Fruit fly (Drosophila melanogaster) whole organism, embryonic: Measurements from ENCODE around the gene CG12643.

Experiments
- Adf1 ChIP-seq: fragments of 200-800 bp; sonication (Bioruptor generic); IDR thresholded peaks from 2 replicates; pipeline ENCODE4 v1.3.6; 2022; ENCODE audit warnings: missing biosample characterization, missing genetic modification characterization
- Antp ChIP-seq: fragments of 200-800 bp; sonication (Bioruptor generic); optimal IDR thresholded peaks from 3 replicates; lab custom pipeline; 2016; ENCODE audit warnings: missing biosample characterization, missing genetic modification characterization
- BtbVII ChIP-seq: fragments of 200-800 bp; sonication (Bioruptor generic); optimal IDR thresholded peaks from 3 replicates; lab custom pipeline; 2017; ENCODE audit warnings: missing biosample characterization, mild to moderate bottlenecking, missing genetic modification characterization
- CG14667 ChIP-seq: fragments of 200-800 bp; sonication (Bioruptor generic); IDR thresholded peaks from 2 replicates; pipeline ENCODE4 v1.3.6; 2022; ENCODE audit warnings: missing biosample characterization, missing genetic modification characterization
- CG1647 ChIP-seq: fragments of 200-800 bp; sonication (Bioruptor generic); optimal IDR thresholded peaks from 3 replicates; lab custom pipeline; 2016; ENCODE audit warnings: missing biosample characterization, missing genetic modification characterization
- CG17912 ChIP-seq: fragments of 200-800 bp; sonication (Bioruptor generic); optimal IDR thresholded peaks from 2 replicates; lab custom pipeline; 2018; ENCODE audit warnings: missing biosample characterization, mild to moderate bottlenecking, missing genetic modification characterization
- CG1832 ChIP-seq: fragments of 200-800 bp; sonication (Bioruptor generic); optimal IDR thresholded peaks from 2 replicates; lab custom pipeline; 2017; ENCODE audit warnings: missing biosample characterization, mild to moderate bottlenecking, missing genetic modification characterization, inconsistent platforms
- CG2129 ChIP-seq: fragments of 200-800 bp; sonication (Bioruptor generic); IDR thresholded peaks from 2 replicates; pipeline ENCODE4 v1.3.6; 2022; ENCODE audit warnings: missing biosample characterization, missing genetic modification characterization; ENCODE audit not compliant: partially characterized antibody
- CG2712 ChIP-seq: fragments of 200-800 bp; optimal IDR thresholded peaks from 3 replicates; lab custom pipeline; 2019; ENCODE audit warnings: missing biosample characterization, mild to moderate bottlenecking, missing genetic modification characterization, moderate library complexity
- CG30020 ChIP-seq: fragments of 200-800 bp; optimal IDR thresholded peaks from 2 replicates; lab custom pipeline; 2019; ENCODE audit warnings: missing biosample characterization, mild to moderate bottlenecking, missing genetic modification characterization, moderate library complexity
- CG33557 ChIP-seq: fragments of 200-800 bp; sonication (Bioruptor generic); optimal IDR thresholded peaks from 2 replicates; lab custom pipeline; 2019; ENCODE audit warnings: missing biosample characterization, mild to moderate bottlenecking, missing genetic modification characterization, moderate library complexity
- CG3407 ChIP-seq: fragments of 200-800 bp; sonication (Bioruptor generic); optimal IDR thresholded peaks from 2 replicates; lab custom pipeline; 2018; ENCODE audit warnings: missing biosample characterization, mild to moderate bottlenecking, missing genetic modification characterization
- CG4282 ChIP-seq: fragments of 200-800 bp; sonication (Bioruptor generic); optimal IDR thresholded peaks from 2 replicates; lab custom pipeline; 2016; ENCODE audit warnings: missing biosample characterization, missing genetic modification characterization
- CG4854 ChIP-seq: fragments of 200-800 bp; sonication (Bioruptor generic); optimal IDR thresholded peaks from 2 replicates; lab custom pipeline; 2016; ENCODE audit warnings: missing biosample characterization, missing genetic modification characterization, inconsistent platforms
- CG5180 ChIP-seq: fragments of 200-800 bp; sonication (Bioruptor generic); optimal IDR thresholded peaks from 3 replicates; lab custom pipeline; 2017; ENCODE audit warnings: missing biosample characterization, missing genetic modification characterization, mild to moderate bottlenecking, moderate library complexity, missing genetic modification reagents
- CG5245 ChIP-seq: fragments of 200-800 bp; sonication (Bioruptor generic); optimal IDR thresholded peaks from 3 replicates; lab custom pipeline; 2016; ENCODE audit warnings: missing biosample characterization, missing genetic modification characterization
- CG6813 ChIP-seq: fragments of 200-800 bp; sonication (Bioruptor generic); optimal IDR thresholded peaks from 2 replicates; lab custom pipeline; 2017; ENCODE audit warnings: missing biosample characterization, missing genetic modification characterization, mild to moderate bottlenecking, moderate library complexity, missing genetic modification reagents
- CG7786 ChIP-seq: fragments of 200-800 bp; sonication (Bioruptor generic); optimal IDR thresholded peaks from 2 replicates; lab custom pipeline; 2016; ENCODE audit warnings: missing biosample characterization, missing genetic modification characterization
- CG8290 ChIP-seq, 3 experiments: fragments of 200-800 bp; sonication (Bioruptor generic); optimal IDR thresholded peaks; 2 replicates each; lab custom pipeline; 2016 to 2019; ENCODE audit warnings: missing biosample characterization in 3 of 3, missing genetic modification characterization in 3 of 3, mild to moderate bottlenecking in 2 of 3, moderate library complexity in 1 of 3
- CG8924 ChIP-seq: fragments of 200-800 bp; optimal IDR thresholded peaks from 3 replicates; lab custom pipeline; 2019; ENCODE audit warnings: missing biosample characterization, mild to moderate bottlenecking, missing genetic modification characterization, moderate library complexity
- CG9437 ChIP-seq: fragments of 200-800 bp; sonication (Bioruptor generic); optimal IDR thresholded peaks from 2 replicates; lab custom pipeline; 2018; ENCODE audit warnings: missing biosample characterization, mild to moderate bottlenecking, missing genetic modification characterization
- CG9727 ChIP-seq: fragments of 200-800 bp; sonication (Bioruptor generic); optimal IDR thresholded peaks from 3 replicates; lab custom pipeline; 2017; ENCODE audit warnings: missing biosample characterization, mild to moderate bottlenecking, missing genetic modification characterization
- Dref ChIP-seq: fragments of 200-800 bp; sonication (Bioruptor generic); IDR thresholded peaks from 2 replicates; pipeline ENCODE4 v1.3.6; 2022; ENCODE audit warnings: missing biosample characterization, missing genetic modification characterization
- HHEX ChIP-seq: fragments of 200-800 bp; sonication (Bioruptor generic); optimal IDR thresholded peaks from 3 replicates; lab custom pipeline; 2017; ENCODE audit warnings: missing biosample characterization, mild to moderate bottlenecking, missing genetic modification characterization, missing genetic modification reagents
- HLH3B ChIP-seq: fragments of 200-800 bp; sonication (Bioruptor generic); IDR thresholded peaks from 2 replicates; pipeline ENCODE4 v1.3.6; 2022; ENCODE audit warnings: missing biosample characterization, missing genetic modification characterization
- HLHmδ ChIP-seq: fragments of 200-800 bp; sonication (Bioruptor generic); optimal IDR thresholded peaks from 2 replicates; lab custom pipeline; 2018; ENCODE audit warnings: missing biosample characterization, mild to moderate bottlenecking, missing genetic modification characterization, moderate library complexity
- Hr78 ChIP-seq, 2 experiments: fragments of 200-800 bp in 1 of 2; fragments of >200 bp in 1 of 2; sonication (Bioruptor generic) in 1 of 2; optimal IDR thresholded peaks; 2 replicates each; lab custom pipeline; 2017 to 2019; ENCODE audit warnings: missing biosample characterization in 2 of 2, missing genetic modification characterization in 2 of 2, mild to moderate bottlenecking in 1 of 2, moderate library complexity in 1 of 2
- Lim3 ChIP-seq: fragments of 200-800 bp; sonication (Bioruptor generic); IDR thresholded peaks from 2 replicates; pipeline ENCODE4 v1.3.6; 2022; ENCODE audit warnings: missing biosample characterization, missing genetic modification characterization
- Med ChIP-seq: fragments of 200-800 bp; sonication (Bioruptor generic); peaks from one replicate; lab custom pipeline; 2016; ENCODE audit warnings: missing biosample characterization, missing genetic modification characterization, mild to moderate bottlenecking, inconsistent platforms, moderate library complexity
- Opbp ChIP-seq: fragments of 200-800 bp; sonication (Bioruptor generic); IDR thresholded peaks from 3 replicates; pipeline ENCODE4 v1.3.6; 2022; ENCODE audit warnings: missing biosample characterization, missing genetic modification characterization; ENCODE audit not compliant: partially characterized antibody
- PHDP ChIP-seq: fragments of 200-800 bp; sonication (Bioruptor generic); optimal IDR thresholded peaks from 3 replicates; lab custom pipeline; 2018; ENCODE audit warnings: missing biosample characterization, mild to moderate bottlenecking, missing genetic modification characterization, moderate library complexity
- Sin3A ChIP-seq: fragments of >200 bp; optimal IDR thresholded peaks from 2 replicates; lab custom pipeline; 2018
- Sox100B ChIP-seq: fragments of 200-800 bp; sonication (Bioruptor generic); optimal IDR thresholded peaks from 3 replicates; lab custom pipeline; 2018; ENCODE audit warnings: missing biosample characterization, mild to moderate bottlenecking, missing genetic modification characterization
- Sox102F ChIP-seq: fragments of 200-800 bp; sonication (Bioruptor generic); optimal IDR thresholded peaks from 2 replicates; lab custom pipeline; 2018; ENCODE audit warnings: missing biosample characterization, mild to moderate bottlenecking, missing genetic modification characterization, moderate library complexity
- Spps ChIP-seq: fragments of 200-800 bp; sonication (Bioruptor generic); optimal IDR thresholded peaks from 2 replicates; lab custom pipeline; 2018; ENCODE audit warnings: missing biosample characterization, mild to moderate bottlenecking, missing genetic modification characterization
- Sry-δ ChIP-seq: fragments of 200-800 bp; sonication (Bioruptor generic); optimal IDR thresholded peaks from 2 replicates; lab custom pipeline; 2016; ENCODE audit warnings: missing biosample characterization, missing genetic modification characterization
- bsh ChIP-seq, 2 experiments: fragments of 200-800 bp; sonication (Bioruptor generic); optimal IDR thresholded peaks; 2 replicates each; lab custom pipeline; 2017 to 2018; ENCODE audit warnings: mild to moderate bottlenecking in 2 of 2, missing biosample characterization in 2 of 2, missing genetic modification characterization in 2 of 2, moderate library complexity in 1 of 2
- caup ChIP-seq: fragments of 200-800 bp; sonication (Bioruptor generic); optimal IDR thresholded peaks from 3 replicates; lab custom pipeline; 2017; ENCODE audit warnings: missing biosample characterization, mild to moderate bottlenecking, missing genetic modification characterization, moderate library complexity; ENCODE audit not compliant: severe bottlenecking
- cg ChIP-seq: fragments of 200-800 bp; sonication (Bioruptor generic); optimal IDR thresholded peaks from 3 replicates; lab custom pipeline; 2019; ENCODE audit warnings: missing biosample characterization, mild to moderate bottlenecking, missing genetic modification characterization, moderate library complexity
- ci ChIP-seq: fragments of 200-800 bp; sonication (Bioruptor generic); IDR thresholded peaks from 3 replicates; pipeline ENCODE4 v1.3.6; 2022; ENCODE audit warnings: missing biosample characterization, missing genetic modification characterization
- cwo ChIP-seq: fragments of 200-800 bp; sonication (Bioruptor generic); optimal IDR thresholded peaks from 3 replicates; lab custom pipeline; 2017; ENCODE audit warnings: missing biosample characterization, missing genetic modification characterization, mild to moderate bottlenecking, moderate library complexity, missing genetic modification reagents
- danr ChIP-seq: fragments of 200-800 bp; sonication (Bioruptor generic); IDR thresholded peaks from 2 replicates; pipeline ENCODE4 v1.3.6; 2022; ENCODE audit warnings: missing biosample characterization, missing genetic modification characterization
- dmrt99B ChIP-seq: fragments of 200-800 bp; sonication (Bioruptor generic); optimal IDR thresholded peaks from 2 replicates; lab custom pipeline; 2018; ENCODE audit warnings: missing biosample characterization, mild to moderate bottlenecking, missing genetic modification characterization, moderate library complexity
- esg ChIP-seq: fragments of 200-800 bp; sonication (Bioruptor generic); conservative IDR thresholded peaks from 2 replicates; pipeline ENCODE4 v1.3.6; 2022; ENCODE audit warnings: missing biosample characterization, missing genetic modification characterization
- fu2 ChIP-seq: fragments of 200-800 bp; sonication (Bioruptor generic); optimal IDR thresholded peaks from 2 replicates; lab custom pipeline; 2016; ENCODE audit warnings: missing biosample characterization, missing genetic modification characterization
- insv ChIP-seq, 2 experiments: fragments of 200-800 bp; sonication (Bioruptor generic); optimal IDR thresholded peaks; 3 replicates each; lab custom pipeline; 2016 to 2018; ENCODE audit warnings: missing biosample characterization in 2 of 2, missing genetic modification characterization in 2 of 2
- lab ChIP-seq: fragments of 200-800 bp; sonication (Bioruptor generic); optimal IDR thresholded peaks from 3 replicates; lab custom pipeline; 2017; ENCODE audit warnings: missing biosample characterization, missing genetic modification characterization, mild to moderate bottlenecking, moderate library complexity, missing genetic modification reagents
- lov ChIP-seq, 2 experiments: fragments of 200-800 bp in 1 of 2; fragments of >200 bp in 1 of 2; sonication (Bioruptor generic) in 1 of 2; IDR thresholded peaks in 1 of 2; optimal IDR thresholded peaks in 1 of 2; 2 replicates in 1 of 2; 3 replicates in 1 of 2; pipeline versions ENCODE4 v1.3.6 to Lab custom; 2017 to 2022; ENCODE audit warnings: missing biosample characterization in 1 of 2, missing genetic modification characterization in 1 of 2
- mirr ChIP-seq: fragments of 200-800 bp; sonication (Bioruptor generic); optimal IDR thresholded peaks from 3 replicates; lab custom pipeline; 2018; ENCODE audit warnings: missing biosample characterization, mild to moderate bottlenecking, missing genetic modification characterization
- slbo ChIP-seq: fragments of 200-800 bp; sonication (Bioruptor generic); IDR thresholded peaks from 2 replicates; pipeline ENCODE4 v1.3.6; 2022; ENCODE audit warnings: missing biosample characterization, missing genetic modification characterization

Gene CG12643

dm6 chrX:10250659-10251058 lies 14.4 kb downstream of the CG12643 start:
- TF ChIP-seq CG9727 (GFP tag; lab: Kevin White, UChicago) (peak; percentile 18), lab (GFP tag; lab: Kevin White, UChicago) (peak; percentile 59), CG14667 (GFP tag; lab: Robert Waterston, UW) (no peak), CG5180 (GFP tag; lab: Kevin White, UChicago) (no peak), BtbVII (GFP tag; lab: Kevin White, UChicago) (peak; percentile 8), CG17912 (GFP tag; lab: Kevin White, UChicago) (no peak), Sox100B (GFP tag; lab: Kevin White, UChicago) (no peak), dmrt99B (tag; lab: Kevin White, UChicago) (no peak), CG5245 (GFP tag; lab: Kevin White, UChicago) (no peak), Adf1 (no peak), Hr78 (GFP tag; optimal IDR thresholded peaks at IDR 0.05; lab: Kevin White, UChicago) (no peak), Spps (no peak), CG4854 (GFP tag; lab: Kevin White, UChicago) (no peak), ci (GFP tag; lab: Robert Waterston, UW) (no peak), Sox102F (GFP tag; lab: Kevin White, UChicago) (peak; percentile 1), HLHmδ (GFP tag; lab: Kevin White, UChicago) (no peak), CG9437 (GFP tag; lab: Kevin White, UChicago) (no peak), Sry-δ (GFP tag; lab: Kevin White, UChicago) (no peak), mirr (no peak), HLH3B (GFP tag; lab: Robert Waterston, UW) (no peak), HHEX (peak; percentile 2), Med (GFP tag; lab: Kevin White, UChicago) (peak; percentile 61), CG4282 (GFP tag; lab: Kevin White, UChicago) (no peak), insv (GFP tag; optimal IDR thresholded peaks at IDR 0.05; lab: Kevin White, UChicago) (no peak), CG8290 (GFP tag; optimal IDR thresholded peaks at IDR 0.05; lab: Kevin White, UChicago) (no peak), CG8290 (tag; optimal IDR thresholded peaks at IDR 0.05; lab: Kevin White, UChicago) (no peak), PHDP (tag; lab: Kevin White, UChicago) (peak; percentile 2), fu2 (GFP tag; lab: Kevin White, UChicago) (no peak), cwo (peak; percentile 52), CG33557 (GFP tag; lab: Kevin White, UChicago) (no peak), slbo (GFP tag; lab: Robert Waterston, UW) (peak; percentile 59), esg (GFP tag; lab: Robert Waterston, UW) (no peak), CG1832 (GFP tag; lab: Kevin White, UChicago) (no peak), CG6813 (GFP tag; lab: Kevin White, UChicago) (no peak), Dref (no peak), Antp (no peak), CG2129 (GFP tag; lab: Robert Waterston, UW) (no peak), Opbp (GFP tag; lab: Robert Waterston, UW) (no peak), Sin3A (lab: Kevin White, UChicago) (no peak), caup (GFP tag; lab: Kevin White, UChicago) (peak; percentile 26), cg (GFP tag; lab: Kevin White, UChicago) (no peak), Lim3 (GFP tag; lab: Robert Waterston, UW) (no peak), CG30020 (tag; lab: Kevin White, UChicago) (no peak), danr (GFP tag; lab: Robert Waterston, UW) (no peak), lov (optimal IDR thresholded peaks at IDR 0.05; lab: Kevin White, UChicago) (no peak), lov (GFP tag; IDR thresholded peaks at IDR 0.05; lab: Robert Waterston, UW) (no peak), CG8924 (tag; lab: Kevin White, UChicago) (no peak), bsh (GFP tag; optimal IDR thresholded peaks at IDR 0.05; lab: Kevin White, UChicago) (no peak), CG7786 (GFP tag; lab: Kevin White, UChicago) (no peak), CG3407 (GFP tag; lab: Kevin White, UChicago) (no peak), CG2712 (no peak), CG1647 (GFP tag; lab: Kevin White, UChicago) (no peak)
